Fruit fly (Drosophila melanogaster): ENCODE results near the gene PIG-S.
A peak's percentile ranks its signal among the peaks of the same experiment; 100 is the strongest.

The PIG-S gene

dm6 chr3R:24876843-24877457, 40.7 kb downstream of the PIG-S start, which contains the start of the genes CG11089 and CG31381:
CG11089 (plus strand) TSS chr3R:24877045.
CG31381 (plus strand) TSS chr3R:24877045.
- TF ChIP-seq Hnf4 (GFP tag; optimal IDR thresholded peaks at IDR 0.05) (no peak), brk (GFP tag; optimal IDR thresholded peaks at IDR 0.05) (no peak), Dfd (GFP tag; optimal IDR thresholded peaks at IDR 0.05) (no peak), Rel (GFP tag; optimal IDR thresholded peaks at IDR 0.05) (no peak), Rel (tag; optimal IDR thresholded peaks at IDR 0.05) (peak; percentile 99), br (GFP tag; optimal IDR thresholded peaks at IDR 0.05) (no peak), Hr78 (GFP tag; optimal IDR thresholded peaks at IDR 0.05) (no peak), Myc (optimal IDR thresholded peaks at IDR 0.05) (peak; percentile 54)

dm6 chr3R:24875939-24876842, 41.5 kb downstream of the PIG-S start, which contains the start of gene CG3744:
CG3744 (minus strand) TSS chr3R:24876654.
- TF ChIP-seq Myc (optimal IDR thresholded peaks at IDR 0.05) (no peak), h (GFP tag; optimal IDR thresholded peaks at IDR 0.05) (peak; percentile 78), Hnf4 (GFP tag; optimal IDR thresholded peaks at IDR 0.05) (no peak), ey (GFP tag; optimal IDR thresholded peaks at IDR 0.05) (peak; percentile 68), sage (GFP tag; optimal IDR thresholded peaks at IDR 0.05) (no peak), dsf (GFP tag; optimal IDR thresholded peaks at IDR 0.05; ENCODE audit: borderline replicate concordance) (no peak), Jra (GFP tag; optimal IDR thresholded peaks at IDR 0.05) (no peak), Hr78 (GFP tag; optimal IDR thresholded peaks at IDR 0.05) (no peak), OdsH (GFP tag; optimal IDR thresholded peaks at IDR 0.05) (peak; percentile 61), pan (optimal IDR thresholded peaks at IDR 0.05) (no peak), fru (GFP tag; optimal IDR thresholded peaks at IDR 0.05) (peak; percentile 59), foxo (GFP tag; optimal IDR thresholded peaks at IDR 0.05) (peak in 1 of 2 experiments; percentile 87), N (GFP tag; optimal IDR thresholded peaks at IDR 0.05) (peak; percentile 70), Mio (GFP tag; optimal IDR thresholded peaks at IDR 0.05) (no peak), br (GFP tag; optimal IDR thresholded peaks at IDR 0.05) (peak; percentile 57), CG32264 (GFP tag; optimal IDR thresholded peaks at IDR 0.05) (no peak), Rel (GFP tag; optimal IDR thresholded peaks at IDR 0.05) (no peak), Rel (tag; optimal IDR thresholded peaks at IDR 0.05) (no peak), Dfd (GFP tag; optimal IDR thresholded peaks at IDR 0.05) (no peak), psq (GFP tag; optimal IDR thresholded peaks at IDR 0.05) (peak; percentile 72), lola (GFP tag; optimal IDR thresholded peaks at IDR 0.05) (no peak), dmrt93B (GFP tag; optimal IDR thresholded peaks at IDR 0.05) (peak; percentile 78), CG9705 (GFP tag; optimal IDR thresholded peaks at IDR 0.05) (peak; percentile 84), brk (GFP tag; optimal IDR thresholded peaks at IDR 0.05) (no peak), tai (GFP tag; optimal IDR thresholded peaks at IDR 0.05) (no peak), Abd-B (GFP tag; optimal IDR thresholded peaks at IDR 0.05) (no peak), GATAd (GFP tag; optimal IDR thresholded peaks at IDR 0.05) (peak; percentile 53), usp (GFP tag; optimal IDR thresholded peaks at IDR 0.05) (no peak), CrebA (GFP tag; optimal IDR thresholded peaks at IDR 0.05; ENCODE audit: borderline replicate concordance) (no peak), sv (GFP tag; optimal IDR thresholded peaks at IDR 0.05) (peak; percentile 86), woc (GFP tag; optimal IDR thresholded peaks at IDR 0.05) (peak; percentile 88), jim (GFP tag; optimal IDR thresholded peaks at IDR 0.05) (peak; percentile 54), HLH106 (tag; optimal IDR thresholded peaks at IDR 0.05) (peak; percentile 90), dl (GFP tag; optimal IDR thresholded peaks at IDR 0.05; ENCODE audit: insufficient read depth in 1 of 2, partially characterized antibody in 2 of 2) (no peak), Vsx2 (GFP tag; optimal IDR thresholded peaks at IDR 0.05; ENCODE audit: partially characterized antibody) (no peak), Hr83 (GFP tag; optimal IDR thresholded peaks at IDR 0.05; ENCODE audit: poor library complexity, severe bottlenecking) (peak; percentile 96), Dif (GFP tag; optimal IDR thresholded peaks at IDR 0.05; ENCODE audit: partially characterized antibody) (no peak), Sp1 (GFP tag; optimal IDR thresholded peaks at IDR 0.05) (peak; percentile 81), rgr (GFP tag; optimal IDR thresholded peaks at IDR 0.05) (peak; percentile 81)

All from whole organism, wandering third instar larva.